Fruit fly (Drosophila melanogaster) whole organism, embryonic: ENCODE data around the gene Syt4.

Source experiments
- CG10321 ChIP-seq: fragments of 200-800 bp; sonication (Bioruptor generic); IDR thresholded peaks from 2 replicates; pipeline ENCODE4 v1.3.6; 2022; ENCODE audit warnings: missing biosample characterization, missing genetic modification characterization
- CG11085 ChIP-seq: fragments of 200-800 bp; sonication (Bioruptor generic); IDR thresholded peaks from 2 replicates; pipeline ENCODE4 v1.3.6; 2022; ENCODE audit warnings: missing biosample characterization, missing genetic modification characterization
- CG11093 ChIP-seq: fragments of 200-800 bp; sonication (Bioruptor generic); IDR thresholded peaks from 3 replicates; pipeline ENCODE4 v1.3.6; 2022; ENCODE audit warnings: missing biosample characterization, missing genetic modification characterization
- CG12236 ChIP-seq: fragments of 200-800 bp; sonication (Bioruptor generic); optimal IDR thresholded peaks from 2 replicates; lab custom pipeline; 2016; ENCODE audit warnings: missing biosample characterization, missing genetic modification characterization
- CG12659 ChIP-seq: fragments of 200-800 bp; sonication (Bioruptor generic); optimal IDR thresholded peaks from 3 replicates; lab custom pipeline; 2017; ENCODE audit warnings: mild to moderate bottlenecking, missing biosample characterization, missing genetic modification reagents, missing genetic modification characterization
- CG12769 ChIP-seq: fragments of 200-800 bp; sonication (Bioruptor generic); optimal IDR thresholded peaks from 2 replicates; lab custom pipeline; 2019; ENCODE audit warnings: missing biosample characterization, mild to moderate bottlenecking, missing genetic modification characterization, moderate library complexity
- CG13287 ChIP-seq: fragments of 200-800 bp; sonication (Bioruptor generic); IDR thresholded peaks from 2 replicates; pipeline ENCODE4 v1.3.6; 2022; ENCODE audit warnings: missing biosample characterization, missing genetic modification characterization; ENCODE audit not compliant: partially characterized antibody
- CG14014 ChIP-seq: fragments of 200-800 bp; sonication (Bioruptor generic); IDR thresholded peaks from 2 replicates; pipeline ENCODE4 v1.3.6; 2022; ENCODE audit warnings: missing biosample characterization, missing genetic modification characterization
- CG1603 ChIP-seq: fragments of 200-800 bp; sonication (Bioruptor generic); optimal IDR thresholded peaks from 2 replicates; lab custom pipeline; 2019; ENCODE audit warnings: missing biosample characterization, mild to moderate bottlenecking, missing genetic modification characterization, moderate library complexity
- CG18262 ChIP-seq: fragments of 200-800 bp; optimal IDR thresholded peaks from 3 replicates; lab custom pipeline; 2019; ENCODE audit warnings: missing biosample characterization, mild to moderate bottlenecking, missing genetic modification characterization, moderate library complexity
- CG2202 ChIP-seq: fragments of 200-800 bp; sonication (Bioruptor generic); optimal IDR thresholded peaks from 2 replicates; lab custom pipeline; 2018; ENCODE audit warnings: missing biosample characterization, mild to moderate bottlenecking, missing genetic modification characterization
- CG3163 ChIP-seq: fragments of 200-800 bp; sonication (Bioruptor generic); optimal IDR thresholded peaks from 3 replicates; lab custom pipeline; 2016; ENCODE audit warnings: missing biosample characterization, missing genetic modification characterization
- CG33557 ChIP-seq: fragments of 200-800 bp; sonication (Bioruptor generic); optimal IDR thresholded peaks from 2 replicates; lab custom pipeline; 2019; ENCODE audit warnings: missing biosample characterization, mild to moderate bottlenecking, missing genetic modification characterization, moderate library complexity
- CG6765 ChIP-seq: fragments of 200-800 bp; sonication (Bioruptor generic); optimal IDR thresholded peaks from 3 replicates; lab custom pipeline; 2017; ENCODE audit warnings: missing biosample characterization, mild to moderate bottlenecking, missing genetic modification characterization
- CG6791 ChIP-seq: fragments of 200-800 bp; sonication (Bioruptor generic); IDR thresholded peaks from 3 replicates; pipeline ENCODE4 v1.3.6; 2022; ENCODE audit warnings: missing biosample characterization, missing genetic modification characterization; ENCODE audit not compliant: partially characterized antibody
- CG8281 ChIP-seq: fragments of 200-800 bp; sonication (Bioruptor generic); optimal IDR thresholded peaks from 2 replicates; lab custom pipeline; 2018; ENCODE audit warnings: missing biosample characterization, mild to moderate bottlenecking, missing genetic modification characterization, moderate library complexity
- CTCF ChIP-seq: fragments of 200-800 bp; sonication (Bioruptor generic); optimal IDR thresholded peaks from 2 replicates; lab custom pipeline; 2017; ENCODE audit warnings: missing biosample characterization, mild to moderate bottlenecking, missing genetic modification characterization, moderate library complexity
- D19A ChIP-seq: fragments of 200-800 bp; optimal IDR thresholded peaks from 3 replicates; lab custom pipeline; 2019; ENCODE audit warnings: missing biosample characterization, mild to moderate bottlenecking, missing genetic modification characterization, moderate library complexity
- Drgx ChIP-seq: fragments of 200-800 bp; sonication (Bioruptor generic); IDR thresholded peaks from 2 replicates; pipeline ENCODE4 v1.3.6; 2022; ENCODE audit warnings: missing biosample characterization, missing genetic modification characterization
- HLH3B ChIP-seq: fragments of 200-800 bp; sonication (Bioruptor generic); IDR thresholded peaks from 2 replicates; pipeline ENCODE4 v1.3.6; 2022; ENCODE audit warnings: missing biosample characterization, missing genetic modification characterization
- HLH4C ChIP-seq: fragments of 200-800 bp; sonication (Bioruptor generic); IDR thresholded peaks from 3 replicates; pipeline ENCODE4 v1.3.6; 2022; ENCODE audit warnings: missing biosample characterization, missing genetic modification characterization; ENCODE audit not compliant: partially characterized antibody
- Hand ChIP-seq: fragments of 200-800 bp; sonication (Bioruptor generic); optimal IDR thresholded peaks from 2 replicates; lab custom pipeline; 2017; ENCODE audit warnings: mild to moderate bottlenecking, missing biosample characterization, missing genetic modification reagents, missing genetic modification characterization
- Hey ChIP-seq: fragments of 200-800 bp; sonication (Bioruptor generic); optimal IDR thresholded peaks from 3 replicates; lab custom pipeline; 2018; ENCODE audit warnings: missing biosample characterization, mild to moderate bottlenecking, missing genetic modification characterization
- Jarid2 ChIP-seq: fragments of 200-800 bp; sonication (Bioruptor generic); optimal IDR thresholded peaks from 3 replicates; lab custom pipeline; 2017; ENCODE audit warnings: mild to moderate bottlenecking, missing biosample characterization, missing genetic modification reagents, missing genetic modification characterization
- Lhr ChIP-seq: fragments of 200-800 bp; sonication (Bioruptor generic); optimal IDR thresholded peaks from 3 replicates; lab custom pipeline; 2017; ENCODE audit warnings: mild to moderate bottlenecking, missing biosample characterization, missing genetic modification reagents, missing genetic modification characterization
- NC2α ChIP-seq: fragments of 200-800 bp; sonication (Bioruptor generic); optimal IDR thresholded peaks from 2 replicates; lab custom pipeline; 2016; ENCODE audit warnings: missing biosample characterization, missing genetic modification characterization
- NFAT ChIP-seq: fragments of 200-800 bp; sonication (Bioruptor generic); IDR thresholded peaks from 2 replicates; pipeline ENCODE4 v1.3.6; 2022; ENCODE audit warnings: missing biosample characterization, missing genetic modification characterization
- Nf-YA ChIP-seq: fragments of 200-800 bp; sonication (Bioruptor generic); IDR thresholded peaks from 2 replicates; pipeline ENCODE4 v1.3.6; 2022; ENCODE audit warnings: missing biosample characterization, missing genetic modification characterization
- Nf-YB ChIP-seq: fragments of 200-800 bp; sonication (Bioruptor generic); optimal IDR thresholded peaks from 3 replicates; lab custom pipeline; 2019; ENCODE audit warnings: missing biosample characterization, mild to moderate bottlenecking, missing genetic modification characterization, moderate library complexity
- Nf-YC ChIP-seq: fragments of 200-800 bp; optimal IDR thresholded peaks from 3 replicates; lab custom pipeline; 2019; ENCODE audit warnings: missing biosample characterization, mild to moderate bottlenecking, missing genetic modification characterization, moderate library complexity
- Ssrp ChIP-seq: fragments of 200-800 bp; sonication (Bioruptor generic); optimal IDR thresholded peaks from 2 replicates; lab custom pipeline; 2018; ENCODE audit warnings: missing biosample characterization, mild to moderate bottlenecking, missing genetic modification characterization, moderate library complexity
- YL-1 ChIP-seq: fragments of 200-800 bp; sonication (Bioruptor generic); optimal IDR thresholded peaks from 3 replicates; lab custom pipeline; 2017; ENCODE audit warnings: missing biosample characterization, mild to moderate bottlenecking, missing genetic modification characterization
- abd-A ChIP-seq: fragments of 200-800 bp; sonication (Bioruptor generic); optimal IDR thresholded peaks from 3 replicates; lab custom pipeline; 2019; ENCODE audit warnings: missing biosample characterization, mild to moderate bottlenecking, missing genetic modification characterization, moderate library complexity
- dm ChIP-seq: fragments of 200-800 bp; sonication (Bioruptor generic); optimal IDR thresholded peaks from 3 replicates; lab custom pipeline; 2016; ENCODE audit warnings: missing biosample characterization, missing genetic modification characterization
- dmrt11E ChIP-seq: fragments of 200-800 bp; sonication (Bioruptor generic); optimal IDR thresholded peaks from 3 replicates; lab custom pipeline; 2018; ENCODE audit warnings: missing biosample characterization, mild to moderate bottlenecking, missing genetic modification characterization, moderate library complexity
- gem ChIP-seq: fragments of 200-800 bp; sonication (Bioruptor generic); optimal IDR thresholded peaks from 2 replicates; lab custom pipeline; 2019; ENCODE audit warnings: missing biosample characterization, mild to moderate bottlenecking, missing genetic modification characterization, moderate library complexity
- gsb ChIP-seq: fragments of 200-800 bp; sonication (Bioruptor generic); IDR thresholded peaks from 2 replicates; pipeline ENCODE4 v1.3.6; 2022; ENCODE audit warnings: missing biosample characterization, missing genetic modification characterization
- ham ChIP-seq: fragments of 200-800 bp; sonication (Bioruptor generic); IDR thresholded peaks from 2 replicates; pipeline ENCODE4 v1.3.6; 2022; ENCODE audit warnings: missing biosample characterization, missing genetic modification characterization
- hkb ChIP-seq, 2 experiments: fragments of 200-800 bp in 1 of 2; fragments of >200 bp in 1 of 2; sonication (Bioruptor generic) in 1 of 2; IDR thresholded peaks in 1 of 2; optimal IDR thresholded peaks in 1 of 2; 2 replicates each; pipeline versions ENCODE4 v1.3.6 to Lab custom; 2017 to 2022; ENCODE audit warnings: missing biosample characterization in 1 of 2, missing genetic modification characterization in 1 of 2
- ind ChIP-seq: fragments of 200-800 bp; sonication (Bioruptor generic); optimal IDR thresholded peaks from 3 replicates; lab custom pipeline; 2016; ENCODE audit warnings: missing biosample characterization, missing genetic modification characterization
- inv ChIP-seq: fragments of 200-800 bp; sonication (Bioruptor generic); IDR thresholded peaks from 2 replicates; pipeline ENCODE4 v1.3.6; 2022; ENCODE audit warnings: missing biosample characterization, missing genetic modification characterization; ENCODE audit not compliant: partially characterized antibody
- org-1 ChIP-seq: fragments of 200-800 bp; sonication (Bioruptor generic); optimal IDR thresholded peaks from 2 replicates; lab custom pipeline; 2017; ENCODE audit warnings: missing biosample characterization, missing genetic modification characterization
- scrt ChIP-seq: fragments of 200-800 bp; sonication (Bioruptor generic); optimal IDR thresholded peaks from 2 replicates; lab custom pipeline; 2018; ENCODE audit warnings: missing biosample characterization, mild to moderate bottlenecking, missing genetic modification characterization, moderate library complexity
- sqz ChIP-seq: fragments of 200-800 bp; sonication (Bioruptor generic); optimal IDR thresholded peaks from 3 replicates; lab custom pipeline; 2018; ENCODE audit warnings: missing biosample characterization, mild to moderate bottlenecking, missing genetic modification characterization
- stwl ChIP-seq: fragments of 200-800 bp; sonication (Bioruptor generic); optimal IDR thresholded peaks from 3 replicates; lab custom pipeline; 2018; ENCODE audit warnings: missing biosample characterization, mild to moderate bottlenecking, missing genetic modification characterization, moderate library complexity
- tll ChIP-seq, 2 experiments: fragments of 200-800 bp in 1 of 2; fragments of >200 bp in 1 of 2; sonication (Bioruptor generic) in 1 of 2; optimal IDR thresholded peaks; 2 replicates each; lab custom pipeline; 2017 to 2019; ENCODE audit warnings: missing biosample characterization in 2 of 2, missing genetic modification characterization in 2 of 2, mild to moderate bottlenecking in 1 of 2, moderate library complexity in 1 of 2
- ttk ChIP-seq: fragments of 200-800 bp; sonication (Bioruptor generic); IDR thresholded peaks from 2 replicates; pipeline ENCODE4 v2.1.2; 2022; ENCODE audit warnings: missing biosample characterization, missing genetic modification characterization

Syt4 gene

DNA sequence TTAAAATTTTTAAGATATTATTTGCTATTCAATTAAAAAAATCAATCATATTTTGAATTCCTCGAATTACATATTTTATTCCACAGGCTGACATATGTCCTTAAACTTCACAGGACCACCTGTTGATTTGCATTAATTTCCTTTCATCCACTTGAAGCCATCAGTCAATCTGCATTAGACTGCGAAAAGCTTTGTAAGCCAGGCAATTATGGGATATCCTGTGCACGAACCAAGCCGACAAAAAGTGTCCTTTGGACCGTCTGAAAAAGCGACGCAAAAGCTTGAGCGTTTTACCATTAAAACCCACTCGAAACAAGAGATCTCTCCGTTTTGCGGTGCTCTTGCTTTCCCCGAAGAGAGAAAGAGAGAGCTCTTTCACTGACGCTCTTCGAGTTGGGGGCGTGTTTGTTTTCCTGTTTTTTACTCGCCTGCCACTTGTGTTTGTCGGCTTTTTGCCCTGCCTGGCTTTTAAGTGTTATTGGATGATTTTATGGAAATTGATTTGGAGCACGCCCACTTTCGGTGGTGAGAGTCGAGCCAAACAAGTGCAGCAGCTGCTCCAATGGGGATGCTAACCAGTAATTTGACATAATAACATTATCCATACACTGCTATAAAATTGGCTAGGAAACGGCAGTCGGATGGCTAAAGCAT is 40.8 kb downstream of the Syt4 start (continued):
- no peak for TF ChIP-seq NC2α (GFP tag; lab: Kevin White, UChicago)
- no peak for TF ChIP-seq CG12236 (GFP tag; lab: Kevin White, UChicago)
- TF ChIP-seq CTCF (GFP tag; lab: Kevin White, UChicago), result no peak
- no peak for TF ChIP-seq abd-A (tag; lab: Kevin White, UChicago)
- no peak for TF ChIP-seq CG11093 (GFP tag; lab: Robert Waterston, UW)
- TF ChIP-seq Hey (tag; lab: Kevin White, UChicago), result no peak
- TF ChIP-seq Nf-YB (GFP tag; lab: Kevin White, UChicago), result peak; percentile 94
- no peak for TF ChIP-seq CG12659 (GFP tag; lab: Kevin White, UChicago)
- no peak for TF ChIP-seq hkb (optimal IDR thresholded peaks at IDR 0.05; lab: Kevin White, UChicago)
- TF ChIP-seq hkb (GFP tag; IDR thresholded peaks at IDR 0.05; lab: Robert Waterston, UW), result no peak
- no peak for TF ChIP-seq Lhr (GFP tag; lab: Kevin White, UChicago)
- 0 out of 3 replicates have a peak, but pooled peaks have one; percentile 7 for TF ChIP-seq HLH4C (GFP tag; lab: Robert Waterston, UW)
- TF ChIP-seq scrt (GFP tag; lab: Kevin White, UChicago), result peak; percentile 82
- no peak for TF ChIP-seq gsb (GFP tag; lab: Robert Waterston, UW)
- no peak for TF ChIP-seq CG11085
- no peak for TF ChIP-seq CG1603
- TF ChIP-seq CG6791 (GFP tag; lab: Robert Waterston, UW), result no peak
- peak; percentile 19; the same call in 1 of the 2 replicates for TF ChIP-seq CG13287 (GFP tag; lab: Robert Waterston, UW)
- TF ChIP-seq stwl (tag; lab: Kevin White, UChicago), result no peak
- no peak for TF ChIP-seq CG14014
- TF ChIP-seq CG3163 (GFP tag; lab: Kevin White, UChicago), result peak; percentile 91
- TF ChIP-seq org-1 (GFP tag; lab: Kevin White, UChicago), result no peak

DNA sequence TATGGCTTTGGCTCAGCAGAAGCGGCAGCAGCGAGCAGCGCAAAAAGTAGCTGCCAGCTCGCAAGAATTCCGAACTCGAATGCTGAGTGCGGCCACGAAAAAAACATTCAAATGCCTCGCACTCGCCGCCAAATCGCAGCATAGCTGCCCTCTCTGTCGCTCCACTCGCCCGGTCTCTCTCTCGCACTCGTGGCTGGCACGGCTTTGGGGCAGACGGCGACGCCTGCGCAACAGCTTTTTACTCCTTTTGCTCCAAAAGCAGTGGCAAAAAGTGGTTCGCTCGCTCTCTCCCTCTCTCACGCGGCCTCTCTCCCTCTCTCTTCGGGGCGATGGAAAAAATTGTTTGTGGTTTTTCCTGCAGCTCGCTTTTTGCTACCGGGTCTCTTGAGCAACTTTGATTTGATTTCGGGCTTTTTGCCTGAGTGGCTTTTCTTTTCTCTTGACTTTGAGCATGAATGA is 43.7 kb downstream of the Syt4 start, which contains the start of gene rn:
Gene rn, minus strand, starts transcription at position 51 of the 459 bp plus-strand sequence.
- TF ChIP-seq Nf-YC (tag; lab: Kevin White, UChicago) (peak; percentile 94), NFAT (GFP tag; lab: Robert Waterston, UW) (no peak), CG18262 (tag; lab: Kevin White, UChicago) (no peak), tll (GFP tag; optimal IDR thresholded peaks at IDR 0.05; lab: Kevin White, UChicago) (no peak), Jarid2 (GFP tag; lab: Kevin White, UChicago) (no peak), ind (GFP tag; lab: Kevin White, UChicago) (no peak), Nf-YB (GFP tag; lab: Kevin White, UChicago) (peak; percentile 89), HLH3B (GFP tag; lab: Robert Waterston, UW) (no peak), CG6765 (GFP tag; lab: Kevin White, UChicago) (no peak), sqz (GFP tag; lab: Kevin White, UChicago) (peak; percentile 20), Ssrp (tag; lab: Kevin White, UChicago) (no peak), org-1 (GFP tag; lab: Kevin White, UChicago) (no peak), Hand (GFP tag; lab: Kevin White, UChicago) (no peak), CG3163 (GFP tag; lab: Kevin White, UChicago) (peak; percentile 75), ham (no peak), dmrt11E (tag; lab: Kevin White, UChicago) (no peak), hkb (optimal IDR thresholded peaks at IDR 0.05; lab: Kevin White, UChicago) (no peak), hkb (GFP tag; IDR thresholded peaks at IDR 0.05; lab: Robert Waterston, UW) (no peak), CG10321 (peak; percentile 75), dm (no peak), CG8281 (tag; lab: Kevin White, UChicago) (no peak), Drgx (0 out of 2 replicates have a peak, but pooled peaks have one; percentile 43), CG2202 (tag; lab: Kevin White, UChicago) (no peak), CG12769 (no peak), inv (GFP tag; lab: Robert Waterston, UW) (no peak), D19A (tag; lab: Kevin White, UChicago) (no peak), gem (tag; lab: Kevin White, UChicago) (no peak), YL-1 (GFP tag; lab: Kevin White, UChicago) (no peak), ttk (no peak), CG33557 (no peak), Nf-YA (no peak)
